Worm (Caenorhabditis elegans) whole organism, L2 larva: ENCODE measurements around the gene fbxa-94.
A peak's percentile ranks its signal among the peaks of the same experiment; 100 is the strongest.
"Not testable (repeated sequence)": the region's sequence is repeated elsewhere in the genome, so short reads cannot be mapped to it uniquely, and the experiment has no call there.

Experiments
- C34F6.9 ChIP-seq: fragments of 150-350 bp; optimal IDR thresholded peaks from 2 replicates; lab custom pipeline; 2014; ENCODE audit warnings: missing biosample characterization, missing genetic modification characterization
- F13H6.1 ChIP-seq: sonication (generic microtip); optimal IDR thresholded peaks from 2 replicates; lab custom pipeline; 2016; ENCODE audit warnings: missing genetic modification characterization, missing compliant biosample characterization
- R02D3.7 ChIP-seq: fragments of 150-350 bp; optimal IDR thresholded peaks from 2 replicates; lab custom pipeline; 2014; ENCODE audit warnings: missing biosample characterization, missing genetic modification characterization
- Y55F3AM.14 ChIP-seq: fragments of 200-800 bp; sonication (Bioruptor generic); optimal IDR thresholded peaks from 2 replicates; lab custom pipeline; 2018; ENCODE audit warnings: mild to moderate bottlenecking, missing genetic modification characterization, missing compliant biosample characterization
- ZK546.5 ChIP-seq: sonication (generic microtip); optimal IDR thresholded peaks from 2 replicates; lab custom pipeline; 2017; ENCODE audit warnings: missing biosample characterization, missing genetic modification characterization
- aly-2 ChIP-seq: fragments of 150-350 bp; optimal IDR thresholded peaks from 2 replicates; lab custom pipeline; 2014; ENCODE audit warnings: missing biosample characterization, missing genetic modification characterization
- ama-1 ChIP-seq: fragments of 150-350 bp; optimal IDR thresholded peaks from 2 replicates; lab custom pipeline; 2018; ENCODE audit warnings: inconsistent platforms
- blmp-1 ChIP-seq: sonication (generic microtip); optimal IDR thresholded peaks from 2 replicates; lab custom pipeline; 2017; ENCODE audit warnings: missing genetic modification characterization, mild to moderate bottlenecking, missing compliant biosample characterization, antibody characterized with exemption, moderate library complexity; ENCODE audit not compliant: insufficient read depth
- ceh-16 ChIP-seq: fragments of 150-350 bp; optimal IDR thresholded peaks from 2 replicates; lab custom pipeline; 2014; ENCODE audit warnings: missing biosample characterization, missing genetic modification characterization
- crh-2 ChIP-seq: sonication (generic microtip); optimal IDR thresholded peaks from 2 replicates; lab custom pipeline; 2017; ENCODE audit warnings: missing biosample characterization, missing genetic modification characterization
- dmd-4 ChIP-seq: sonication (generic microtip); optimal IDR thresholded peaks from 2 replicates; lab custom pipeline; 2017; ENCODE audit warnings: missing biosample characterization, missing genetic modification characterization
- egl-27 ChIP-seq: sonication (generic microtip); optimal IDR thresholded peaks from 3 replicates; lab custom pipeline; 2017; ENCODE audit warnings: missing biosample characterization, missing genetic modification reagents, missing genetic modification characterization
- elt-1 ChIP-seq: fragments of 150-350 bp; optimal IDR thresholded peaks from 2 replicates; lab custom pipeline; 2014; ENCODE audit warnings: missing biosample characterization, missing genetic modification characterization
- fos-1 ChIP-seq: fragments of 150-350 bp; optimal IDR thresholded peaks from 2 replicates; lab custom pipeline; 2014; ENCODE audit warnings: missing biosample characterization, missing genetic modification characterization
- gmeb-1 ChIP-seq: fragments of 150-350 bp; optimal IDR thresholded peaks from 2 replicates; lab custom pipeline; 2014; ENCODE audit warnings: missing biosample characterization, missing genetic modification characterization
- lin-13 ChIP-seq: fragments of 150-350 bp; optimal IDR thresholded peaks from 2 replicates; lab custom pipeline; 2014; ENCODE audit warnings: missing biosample characterization, missing genetic modification reagents, missing genetic modification characterization
- lsy-2 ChIP-seq, 2 experiments: fragments of 150-350 bp in 1 of 2; sonication (generic microtip) in 1 of 2; optimal IDR thresholded peaks; 2 replicates each; lab custom pipeline; 2014 to 2017; ENCODE audit warnings: missing biosample characterization in 2 of 2, missing genetic modification characterization in 2 of 2
- mab-5 ChIP-seq: fragments of 150-350 bp; optimal IDR thresholded peaks from 2 replicates; lab custom pipeline; 2014; ENCODE audit warnings: missing biosample characterization, missing genetic modification characterization
- mbf-1 ChIP-seq: sonication (generic microtip); optimal IDR thresholded peaks from 2 replicates; lab custom pipeline; 2017; ENCODE audit warnings: missing biosample characterization, missing genetic modification characterization
- mdl-1 ChIP-seq, 2 experiments: fragments of 150-350 bp in 1 of 2; sonication (generic microtip) in 1 of 2; optimal IDR thresholded peaks; 2 replicates each; lab custom pipeline; 2017; ENCODE audit warnings: missing biosample characterization in 2 of 2, missing genetic modification characterization in 2 of 2
- nhr-10 ChIP-seq: sonication (generic microtip); optimal IDR thresholded peaks from 2 replicates; lab custom pipeline; 2017; ENCODE audit warnings: missing biosample characterization, missing genetic modification characterization
- nhr-11 ChIP-seq: fragments of 150-350 bp; optimal IDR thresholded peaks from 2 replicates; lab custom pipeline; 2014; ENCODE audit warnings: missing biosample characterization, missing genetic modification characterization
- nhr-129 ChIP-seq: fragments of 150-350 bp; optimal IDR thresholded peaks from 2 replicates; lab custom pipeline; 2014; ENCODE audit warnings: missing biosample characterization, missing genetic modification characterization
- nhr-21 ChIP-seq: fragments of 150-350 bp; optimal IDR thresholded peaks from 2 replicates; lab custom pipeline; 2014; ENCODE audit warnings: missing biosample characterization, missing genetic modification characterization
- nhr-237 ChIP-seq: fragments of 150-350 bp; optimal IDR thresholded peaks from 2 replicates; lab custom pipeline; 2014; ENCODE audit warnings: missing biosample characterization, missing genetic modification characterization
- nhr-25 ChIP-seq: fragments of 150-350 bp; sonication (generic microtip); optimal IDR thresholded peaks from 3 replicates; lab custom pipeline; 2014; ENCODE audit warnings: missing biosample characterization, missing genetic modification characterization
- nhr-6 ChIP-seq: fragments of 150-350 bp; optimal IDR thresholded peaks from 2 replicates; lab custom pipeline; 2014; ENCODE audit warnings: missing biosample characterization, missing genetic modification characterization
- nhr-77 ChIP-seq: fragments of 150-350 bp; optimal IDR thresholded peaks from 2 replicates; lab custom pipeline; 2014; ENCODE audit warnings: missing biosample characterization, missing genetic modification characterization
- sem-4 ChIP-seq: fragments of 150-350 bp; optimal IDR thresholded peaks from 2 replicates; lab custom pipeline; 2014; ENCODE audit warnings: missing biosample characterization, missing genetic modification reagents, missing genetic modification characterization
- skn-1 ChIP-seq: sonication (generic microtip); optimal IDR thresholded peaks from 2 replicates; lab custom pipeline; 2017; ENCODE audit warnings: missing biosample characterization, missing genetic modification characterization
- sma-3 ChIP-seq: sonication (generic microtip); optimal IDR thresholded peaks from 2 replicates; lab custom pipeline; 2016; ENCODE audit warnings: missing genetic modification reagents, missing genetic modification characterization, missing compliant biosample characterization
- sma-9 ChIP-seq, 2 experiments: fragments of 150-350 bp in 1 of 2; sonication (generic microtip) in 1 of 2; optimal IDR thresholded peaks; 2 replicates each; lab custom pipeline; 2014 to 2016; ENCODE audit warnings: missing genetic modification characterization in 2 of 2, mild to moderate bottlenecking in 1 of 2, missing biosample characterization in 1 of 2, missing compliant biosample characterization in 1 of 2, missing genetic modification reagents in 1 of 2, moderate library complexity in 1 of 2
- snpc-4 ChIP-seq: fragments of 150-350 bp; optimal IDR thresholded peaks from 2 replicates; lab custom pipeline; 2014; ENCODE audit warnings: missing biosample characterization, missing genetic modification characterization
- unc-55 ChIP-seq: fragments of 150-350 bp; sonication (generic microtip); optimal IDR thresholded peaks from 3 replicates; lab custom pipeline; 2014; ENCODE audit warnings: missing biosample characterization, missing genetic modification reagents, missing genetic modification characterization
- ztf-1 ChIP-seq: fragments of 200-800 bp; sonication (Bioruptor generic); conservative IDR thresholded peaks from 2 replicates; pipeline ENCODE4 v1.3.6; 2022; ENCODE audit warnings: missing genetic modification characterization, missing compliant biosample characterization
- ztf-11 ChIP-seq: sonication (generic microtip); optimal IDR thresholded peaks from 2 replicates; lab custom pipeline; 2017; ENCODE audit warnings: missing biosample characterization, missing genetic modification characterization
- ztf-4 ChIP-seq: fragments of 150-350 bp; optimal IDR thresholded peaks from 2 replicates; lab custom pipeline; 2014; ENCODE audit warnings: missing biosample characterization, missing genetic modification characterization

fbxa-94 gene

ce11 chrV:15578386-15578785 lies 5.7 kb downstream of the fbxa-94 start, which contains the start of gene F28F8.9 (continued):
- no peak for TF ChIP-seq ceh-16
- peak; percentile 55 for TF ChIP-seq C34F6.9 (tag; lab: Kevin White, UChicago)
- no peak for TF ChIP-seq Y55F3AM.14 (GFP tag; lab: Kevin White, UChicago)
- TF ChIP-seq ztf-4 (tag; lab: Kevin White, UChicago): no peak
- no peak for TF ChIP-seq mdl-1 (tag; optimal IDR thresholded peaks at IDR 0.05; lab: Kevin White, UChicago)
- TF ChIP-seq skn-1 (tag; lab: Kevin White, UChicago): no peak
- TF ChIP-seq sma-9 (GFP tag; optimal IDR thresholded peaks at IDR 0.05; lab: Kevin White, UChicago): peak; percentile 39
- TF ChIP-seq sma-9 (tag; optimal IDR thresholded peaks at IDR 0.05; lab: Kevin White, UChicago): no peak
- no peak for TF ChIP-seq dmd-4 (tag; lab: Kevin White, UChicago)
- TF ChIP-seq aly-2 (tag; lab: Kevin White, UChicago): no peak
- TF ChIP-seq ZK546.5 (tag; lab: Kevin White, UChicago): no peak
- peak; percentile 90 for TF ChIP-seq gmeb-1 (tag; lab: Kevin White, UChicago)

DNA sequence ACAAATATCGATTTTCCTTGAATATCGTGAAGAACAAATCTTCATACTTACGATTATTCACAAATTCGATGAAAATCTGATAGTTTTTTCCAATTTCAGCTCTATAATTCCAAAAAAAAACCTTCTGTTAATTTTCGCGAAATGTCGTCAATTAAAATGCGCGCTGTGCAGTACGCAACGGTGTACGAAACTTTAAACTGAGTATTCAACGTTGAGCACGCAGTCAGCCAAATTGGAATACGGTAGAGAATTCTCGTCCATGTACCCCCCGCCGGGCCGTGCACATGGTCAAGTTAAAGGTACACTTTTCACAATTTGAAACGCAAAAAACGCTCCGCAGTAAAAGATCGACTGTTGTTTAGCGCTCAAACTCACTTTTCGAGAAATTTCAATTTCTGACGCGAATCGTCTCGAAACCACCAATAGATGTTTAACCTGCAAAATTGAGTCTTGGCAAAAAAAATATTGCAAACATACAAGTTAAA lies 17.5 kb downstream of the fbxa-94 start, which contains the start of gene F28F8.7:
F28F8.7 (minus strand) TSS at position 435 of the 485 bp plus-strand sequence.
- peak; percentile 65 for TF ChIP-seq unc-55
- TF ChIP-seq sma-3 (GFP tag; lab: Kevin White, UChicago): peak; percentile 49
- TF ChIP-seq lsy-2 (tag; optimal IDR thresholded peaks at IDR 0.05; lab: Kevin White, UChicago): peak; percentile 65 to 95
- peak; percentile 9 for TF ChIP-seq lin-13 (GFP tag; lab: Kevin White, UChicago)
- TF ChIP-seq F13H6.1 (tag; lab: Kevin White, UChicago): peak; percentile 25
- TF ChIP-seq crh-2 (tag; lab: Kevin White, UChicago): peak; percentile 24
- peak; percentile 7 for TF ChIP-seq nhr-129 (tag; lab: Kevin White, UChicago)

ce11 chrV:15594573-15594972 lies 21.9 kb downstream of the fbxa-94 start, which contains the start of gene fbxa-139:
Gene fbxa-139 (minus strand): TSS chrV:15594673.
- TF ChIP-seq R02D3.7: no peak
- TF ChIP-seq nhr-6 (tag; lab: Kevin White, UChicago): no peak
- TF ChIP-seq egl-27: no peak
- no peak for TF ChIP-seq C34F6.9 (tag; lab: Kevin White, UChicago)
- no peak for TF ChIP-seq nhr-237 (tag; lab: Kevin White, UChicago)
- TF ChIP-seq elt-1: no peak
- TF ChIP-seq ztf-4 (tag; lab: Kevin White, UChicago): no peak
- no peak for TF ChIP-seq blmp-1 (tag; lab: Kevin White, UChicago)
- no peak for TF ChIP-seq nhr-10
- no peak for TF ChIP-seq mab-5 (tag; lab: Kevin White, UChicago)
- no peak for TF ChIP-seq dmd-4 (tag; lab: Kevin White, UChicago)

DNA sequence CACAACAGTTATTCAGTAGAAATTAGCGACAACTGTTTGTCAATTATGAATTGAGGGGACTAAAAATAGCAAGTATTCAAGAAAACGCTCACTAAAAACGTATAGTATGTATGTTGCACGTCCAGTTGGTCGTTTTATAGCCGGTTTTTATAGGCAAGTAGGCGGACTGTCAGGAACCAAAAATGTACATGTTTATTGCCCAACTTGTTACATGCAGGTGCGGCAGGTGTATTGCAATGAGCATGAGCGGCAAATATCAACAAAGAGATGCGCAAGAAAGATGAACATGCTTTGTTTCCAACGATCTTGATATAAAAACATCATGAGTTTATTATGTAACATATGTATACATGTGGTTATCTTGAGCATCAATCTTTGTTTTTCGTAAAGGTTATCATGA lies 27.0 kb downstream of the fbxa-94 start, which contains the start of gene B0391.14:
B0391.14 (minus strand) TSS at position 101 of the 400 bp plus-strand sequence.
- not testable (repeated sequence) for TF ChIP-seq sma-9 (GFP tag; optimal IDR thresholded peaks at IDR 0.05; lab: Kevin White, UChicago); sma-9 (tag; optimal IDR thresholded peaks at IDR 0.05; lab: Kevin White, UChicago); nhr-77 (tag; lab: Kevin White, UChicago); snpc-4 (tag; lab: Kevin White, UChicago)

DNA sequence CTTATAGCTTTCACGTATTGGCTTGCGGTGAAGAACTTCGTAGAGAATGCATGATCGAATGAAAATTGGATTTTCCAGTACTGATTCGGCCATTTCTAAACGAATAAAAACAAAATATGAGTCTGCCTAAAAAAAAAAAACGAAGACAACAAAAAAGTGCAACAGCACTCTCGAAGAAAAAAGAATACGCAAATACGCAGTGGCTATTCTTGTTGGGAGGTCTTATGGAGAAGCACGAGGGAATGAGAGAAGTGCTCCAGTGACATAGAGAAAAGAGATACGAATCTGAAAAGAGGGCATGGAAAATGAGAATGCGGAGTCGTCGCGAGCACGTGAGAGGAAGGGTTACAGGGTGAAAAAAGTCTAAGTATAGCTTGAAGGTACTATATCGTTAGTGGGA lies 29.5 kb downstream of the fbxa-94 start, which contains the start of gene fbxa-152:
fbxa-152 (minus strand) TSS at position 101 of the 400 bp plus-strand sequence.
- TF ChIP-seq ceh-16: no peak
- TF ChIP-seq nhr-25 (tag; lab: Kevin White, UChicago): no peak
- no peak for TF ChIP-seq sma-9 (GFP tag; optimal IDR thresholded peaks at IDR 0.05; lab: Kevin White, UChicago)
- TF ChIP-seq sma-9 (tag; optimal IDR thresholded peaks at IDR 0.05; lab: Kevin White, UChicago): no peak
- no peak for TF ChIP-seq unc-55
- no peak for TF ChIP-seq ztf-4 (tag; lab: Kevin White, UChicago)
- no peak for TF ChIP-seq skn-1 (tag; lab: Kevin White, UChicago)
- TF ChIP-seq sem-4 (tag; lab: Kevin White, UChicago): no peak
- TF ChIP-seq nhr-237 (tag; lab: Kevin White, UChicago): no peak
- TF ChIP-seq elt-1: no peak

DNA sequence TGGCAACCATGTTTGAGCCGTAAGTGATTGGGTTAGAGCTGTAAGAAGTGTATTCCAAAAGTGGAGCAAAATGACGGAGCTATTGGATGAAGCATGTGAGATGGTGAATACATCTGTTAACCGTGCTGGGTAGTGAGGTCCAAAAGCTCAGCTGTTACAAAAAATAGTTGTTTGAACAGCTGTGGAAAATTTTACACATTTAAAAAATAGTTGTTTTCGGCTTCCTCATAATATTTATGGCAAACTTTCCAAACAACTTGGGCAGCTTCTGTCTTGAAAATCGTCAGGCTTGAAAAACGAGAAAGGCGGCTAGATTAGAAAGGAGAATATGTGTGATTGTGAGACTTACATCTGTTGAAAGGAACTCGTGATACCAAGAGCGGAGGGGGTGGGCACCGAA lies 32.3 kb downstream of the fbxa-94 start, which contains the start of gene fbxa-154:
fbxa-154 (minus strand) TSS at position 101 of the 400 bp plus-strand sequence.
- TF ChIP-seq ztf-1 (GFP tag; lab: Robert Waterston, UW) (no peak), F13H6.1 (tag; lab: Kevin White, UChicago) (no peak), gmeb-1 (tag; lab: Kevin White, UChicago) (no peak), Y55F3AM.14 (GFP tag; lab: Kevin White, UChicago) (no peak), mdl-1 (tag; optimal IDR thresholded peaks at IDR 0.05; lab: Kevin White, UChicago) (no peak), nhr-21 (tag; lab: Kevin White, UChicago) (no peak), mab-5 (tag; lab: Kevin White, UChicago) (no peak), sma-9 (GFP tag; optimal IDR thresholded peaks at IDR 0.05; lab: Kevin White, UChicago) (no peak), sma-9 (tag; optimal IDR thresholded peaks at IDR 0.05; lab: Kevin White, UChicago) (no peak), fos-1 (tag; lab: Kevin White, UChicago) (no peak), nhr-77 (tag; lab: Kevin White, UChicago) (no peak), ceh-16 (no peak), mbf-1 (tag; lab: Kevin White, UChicago) (no peak), nhr-129 (tag; lab: Kevin White, UChicago) (no peak), C34F6.9 (tag; lab: Kevin White, UChicago) (no peak), dmd-4 (tag; lab: Kevin White, UChicago) (no peak), skn-1 (tag; lab: Kevin White, UChicago) (no peak), ztf-11 (tag; lab: Kevin White, UChicago) (no peak), ama-1 (lab: Kevin White, UChicago) (no peak), nhr-11 (tag; lab: Kevin White, UChicago) (no peak)
